Worm (Caenorhabditis elegans): Measurements from ENCODE around the gene R160.2.

- no peak for TF ChIP-seq ceh-13 (GFP tag; optimal IDR thresholded peaks at IDR 0.05)
- no peak for TF ChIP-seq F13C5.2 (tag; optimal IDR thresholded peaks at IDR 0.05)
- no peak for TF ChIP-seq ama-1 (optimal IDR thresholded peaks at IDR 0.05)
- no peak for TF ChIP-seq flt-1 (GFP tag; IDR thresholded peaks at IDR 0.05)
- TF ChIP-seq scrt-1 (GFP tag; IDR thresholded peaks at IDR 0.05), result no peak
- no peak for TF ChIP-seq sea-1 (GFP tag; conservative IDR thresholded peaks at IDR 0.05)
- TF ChIP-seq tbx-37 (GFP tag; conservative IDR thresholded peaks at IDR 0.05), result no peak
- no peak for TF ChIP-seq tra-4 (tag; optimal IDR thresholded peaks at IDR 0.05)
- TF ChIP-seq pes-1 (GFP tag; IDR thresholded peaks at IDR 0.05), result no peak
- TF ChIP-seq hmg-4 (GFP tag; optimal IDR thresholded peaks at IDR 0.05), result no peak
- TF ChIP-seq ceh-36 (tag; optimal IDR thresholded peaks at IDR 0.05), result no peak
- TF ChIP-seq tbx-11 (GFP tag; IDR thresholded peaks at IDR 0.05), result no peak
- no peak for TF ChIP-seq ets-7 (tag; optimal IDR thresholded peaks at IDR 0.05)
These were observed at the start of gene R160.2 for ce11 chrX:4376801-4377200.

Measured in whole organism, early embryonic.